Worm (Caenorhabditis elegans): ENCODE results near the gene ZC239.6.
"Not testable (repeated sequence)": the region's sequence is repeated elsewhere in the genome, so short reads cannot be mapped to it uniquely, and the experiment has no call there.

DNA sequence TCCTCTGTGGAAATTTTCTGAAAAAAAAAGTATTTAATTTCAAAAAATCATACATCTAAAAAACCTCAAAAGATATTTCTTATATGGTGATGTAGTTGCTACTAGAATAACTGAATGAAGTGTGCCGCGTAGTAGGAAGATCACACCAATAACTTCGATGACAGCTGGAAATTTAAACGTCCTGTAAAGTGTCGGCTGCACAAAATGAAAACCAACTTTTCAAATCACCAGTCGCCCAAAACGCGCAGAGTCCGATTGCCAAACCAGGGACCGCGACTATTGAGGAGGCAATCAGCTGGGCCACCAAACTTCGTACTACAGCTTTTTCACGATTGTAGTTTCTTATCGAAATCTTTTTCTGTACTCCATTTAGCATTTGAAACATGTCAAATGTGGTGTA, 8.2 kb upstream of the ZC239.6 start, which contains the start of gene sri-48:
- TF ChIP-seq ZK546.5 (tag; optimal IDR thresholded peaks at IDR 0.05); nhr-23 (tag; optimal IDR thresholded peaks at IDR 0.05); unc-62 (GFP tag; optimal IDR thresholded peaks at IDR 0.05); nhr-77 (tag; optimal IDR thresholded peaks at IDR 0.05); fos-1 (tag; optimal IDR thresholded peaks at IDR 0.05): not testable (repeated sequence)
